Comparison of ENCODE assay signal across 3 fruit fly cellular contexts in genomic region chr2L:10435606-10436160, dm6.
A peak's percentile ranks its signal among the peaks of the same experiment; 100 is the strongest.
TF ChIP-seq lines count a peak whose summit lies in the region.

Gene TBC1D16, minus strand, starts transcription at chr2L:10435656.
Gene holn1, plus strand, starts transcription at chr2L:10435995.

- TF ChIP-seq CTCF in whole organism, embryonic (GFP tag; optimal IDR thresholded peaks at IDR 0.05; lab: Kevin White, UChicago): no peak

TF ChIP-seq in whole organism, adult, 20 proteins besides CTCF, POLR2A, EP300 and RAD21:
- no peak for TF ChIP-seq ovo (GFP tag; optimal IDR thresholded peaks at IDR 0.05; lab: Kevin White, UChicago)
- no peak for TF ChIP-seq Hr96 (GFP tag; optimal IDR thresholded peaks at IDR 0.05; lab: Kevin White, UChicago)
- TF ChIP-seq toe (GFP tag; optimal IDR thresholded peaks at IDR 0.05; lab: Kevin White, UChicago): no peak
- TF ChIP-seq tj (GFP tag; optimal IDR thresholded peaks at IDR 0.05; lab: Kevin White, UChicago): no peak
- TF ChIP-seq CG7101 (tag; optimal IDR thresholded peaks at IDR 0.05; lab: Kevin White, UChicago): peak; percentile 35
- no peak for TF ChIP-seq CG11617 (GFP tag; optimal IDR thresholded peaks at IDR 0.05; lab: Kevin White, UChicago)
- peak; percentile 21 for TF ChIP-seq CG14711 (tag; optimal IDR thresholded peaks at IDR 0.05; lab: Kevin White, UChicago)
- TF ChIP-seq Clk (GFP tag; optimal IDR thresholded peaks at IDR 0.05; lab: Kevin White, UChicago): no peak

TF ChIP-seq in whole organism, embryonic, 481 proteins besides CTCF, POLR2A, EP300 and RAD21 (continues in another document):
- TF ChIP-seq Blimp-1 (GFP tag; optimal IDR thresholded peaks at IDR 0.05; lab: Kevin White, UChicago) (no peak), Hr3 (GFP tag; optimal IDR thresholded peaks at IDR 0.05; lab: Kevin White, UChicago) (no peak), chn (GFP tag; optimal IDR thresholded peaks at IDR 0.05; lab: Kevin White, UChicago) (no peak), ewg (GFP tag; optimal IDR thresholded peaks at IDR 0.05; lab: Kevin White, UChicago) (peak; percentile 85), CG4424 (GFP tag; optimal IDR thresholded peaks at IDR 0.05; lab: Kevin White, UChicago) (no peak), CG14667 (GFP tag; IDR thresholded peaks at IDR 0.05; lab: Robert Waterston, UW) (no peak), exex (tag; optimal IDR thresholded peaks at IDR 0.05; lab: Kevin White, UChicago) (no peak), CrebB (tag; optimal IDR thresholded peaks at IDR 0.05; lab: Kevin White, UChicago) (no peak), CG9932 (GFP tag; IDR thresholded peaks at IDR 0.05; lab: Robert Waterston, UW) (no peak), Six4 (GFP tag; optimal IDR thresholded peaks at IDR 0.05; lab: Kevin White, UChicago) (no peak), CG11398 (GFP tag; optimal IDR thresholded peaks at IDR 0.05; lab: Kevin White, UChicago) (no peak), en (GFP tag; optimal IDR thresholded peaks at IDR 0.05; lab: Kevin White, UChicago) (no peak), CoRest (tag; optimal IDR thresholded peaks at IDR 0.05; lab: Kevin White, UChicago) (no peak), CG10431 (GFP tag; optimal IDR thresholded peaks at IDR 0.05; lab: Kevin White, UChicago) (no peak), nerfin-2 (GFP tag; IDR thresholded peaks at IDR 0.05; lab: Robert Waterston, UW; ENCODE audit: partially characterized antibody) (no peak), nom (GFP tag; optimal IDR thresholded peaks at IDR 0.05; lab: Kevin White, UChicago) (no peak), nerfin-1 (tag; optimal IDR thresholded peaks at IDR 0.05; lab: Kevin White, UChicago) (peak; percentile 3), Dp (GFP tag; optimal IDR thresholded peaks at IDR 0.05; lab: Kevin White, UChicago) (peak; percentile 21), Elba2 (GFP tag; optimal IDR thresholded peaks at IDR 0.05; lab: Kevin White, UChicago) (no peak), CG12236 (GFP tag; optimal IDR thresholded peaks at IDR 0.05; lab: Kevin White, UChicago) (no peak), CG18599 (GFP tag; optimal IDR thresholded peaks at IDR 0.05; lab: Kevin White, UChicago) (no peak), CG9437 (GFP tag; optimal IDR thresholded peaks at IDR 0.05; lab: Kevin White, UChicago) (no peak), CG13287 (GFP tag; IDR thresholded peaks at IDR 0.05; lab: Robert Waterston, UW; ENCODE audit: partially characterized antibody) (peak; percentile 78), zen (tag; optimal IDR thresholded peaks at IDR 0.05; lab: Kevin White, UChicago) (peak; percentile 1), Sin3A (optimal IDR thresholded peaks at IDR 0.05; lab: Kevin White, UChicago) (no peak), CG32532 (GFP tag; IDR thresholded peaks at IDR 0.05; lab: Robert Waterston, UW) (no peak), ap (GFP tag; IDR thresholded peaks at IDR 0.05; lab: Robert Waterston, UW) (no peak), CG17829 (tag; optimal IDR thresholded peaks at IDR 0.05; lab: Kevin White, UChicago) (peak; percentile 12), CG11247 (GFP tag; IDR thresholded peaks at IDR 0.05; lab: Robert Waterston, UW) (no peak), Bdp1 (GFP tag; optimal IDR thresholded peaks at IDR 0.05; lab: Kevin White, UChicago) (no peak), CG16863 (GFP tag; optimal IDR thresholded peaks at IDR 0.05; lab: Kevin White, UChicago) (no peak), CG13624 (GFP tag; optimal IDR thresholded peaks at IDR 0.05; lab: Kevin White, UChicago) (no peak), HmgZ (tag; optimal IDR thresholded peaks at IDR 0.05; lab: Kevin White, UChicago) (no peak), CG8944 (GFP tag; optimal IDR thresholded peaks at IDR 0.05; lab: Kevin White, UChicago) (no peak), CG12219 (GFP tag; optimal IDR thresholded peaks at IDR 0.05; lab: Kevin White, UChicago) (no peak), CG11696 (GFP tag; IDR thresholded peaks at IDR 0.05; lab: Robert Waterston, UW) (no peak), CG10979 (tag; optimal IDR thresholded peaks at IDR 0.05; lab: Kevin White, UChicago) (no peak), CG16779 (GFP tag; IDR thresholded peaks at IDR 0.05; lab: Robert Waterston, UW) (no peak), CG10209 (GFP tag; optimal IDR thresholded peaks at IDR 0.05; lab: Kevin White, UChicago) (no peak), odd (GFP tag; optimal IDR thresholded peaks at IDR 0.05; lab: Kevin White, UChicago) (no peak), CG12391 (tag; optimal IDR thresholded peaks at IDR 0.05; lab: Kevin White, UChicago) (peak; percentile 13), CG13894 (tag; optimal IDR thresholded peaks at IDR 0.05; lab: Kevin White, UChicago) (no peak), knrl (GFP tag; IDR thresholded peaks at IDR 0.05; lab: Robert Waterston, UW; ENCODE audit: partially characterized antibody) (no peak), CG9876 (GFP tag; optimal IDR thresholded peaks at IDR 0.05; lab: Kevin White, UChicago) (no peak)

TF ChIP-seq in whole organism, prepupa, 60 proteins besides CTCF, POLR2A, EP300 and RAD21:
- TF ChIP-seq CG6276 (GFP tag; optimal IDR thresholded peaks at IDR 0.05; lab: Kevin White, UChicago) (no peak), CG34406 (GFP tag; optimal IDR thresholded peaks at IDR 0.05; lab: Kevin White, UChicago) (no peak), fkh (GFP tag; optimal IDR thresholded peaks at IDR 0.05; lab: Kevin White, UChicago) (peak; percentile 96)
